Fruit fly (Drosophila melanogaster) whole organism, embryonic: ENCODE data around the gene CG9662.

ENCODE experiments used
- Adf1 ChIP-seq: fragments of 200-800 bp; sonication (Bioruptor generic); IDR thresholded peaks from 2 replicates; pipeline ENCODE4 v1.3.6; 2022; ENCODE audit warnings: missing biosample characterization, missing genetic modification characterization
- Asciz ChIP-seq: fragments of 200-800 bp; sonication (Bioruptor generic); optimal IDR thresholded peaks from 2 replicates; lab custom pipeline; 2017; ENCODE audit warnings: missing biosample characterization, mild to moderate bottlenecking, missing genetic modification characterization, missing genetic modification reagents
- B-H1 ChIP-seq: fragments of 200-800 bp; sonication (Bioruptor generic); IDR thresholded peaks from 3 replicates; pipeline ENCODE4 v1.3.6; 2022; ENCODE audit warnings: missing biosample characterization, missing genetic modification characterization
- Blimp-1 ChIP-seq: fragments of 200-800 bp; sonication (Bioruptor generic); optimal IDR thresholded peaks from 3 replicates; lab custom pipeline; 2018; ENCODE audit warnings: missing biosample characterization, missing genetic modification characterization, mild to moderate bottlenecking, moderate library complexity, missing genetic modification reagents
- CG11560 ChIP-seq: fragments of 200-800 bp; sonication (Bioruptor generic); IDR thresholded peaks from 3 replicates; pipeline ENCODE4 v1.3.6; 2022; ENCODE audit warnings: missing biosample characterization, missing genetic modification characterization
- CG1233 ChIP-seq: fragments of 200-800 bp; sonication (Bioruptor generic); optimal IDR thresholded peaks from 4 replicates; lab custom pipeline; 2018; ENCODE audit warnings: missing biosample characterization, mild to moderate bottlenecking, missing genetic modification characterization
- CG1602 ChIP-seq: fragments of 200-800 bp; sonication (Bioruptor generic); optimal IDR thresholded peaks from 3 replicates; lab custom pipeline; 2016; ENCODE audit warnings: missing biosample characterization, missing genetic modification characterization
- CG16863 ChIP-seq: fragments of 200-800 bp; sonication (Bioruptor generic); optimal IDR thresholded peaks from 3 replicates; lab custom pipeline; 2016; ENCODE audit warnings: missing biosample characterization, missing genetic modification characterization
- CG17802 ChIP-seq: fragments of 200-800 bp; sonication (Bioruptor generic); optimal IDR thresholded peaks from 2 replicates; lab custom pipeline; 2018; ENCODE audit warnings: missing biosample characterization, mild to moderate bottlenecking, missing genetic modification characterization, moderate library complexity
- CG17829 ChIP-seq: fragments of 200-800 bp; optimal IDR thresholded peaks from 2 replicates; lab custom pipeline; 2019; ENCODE audit warnings: missing biosample characterization, mild to moderate bottlenecking, missing genetic modification characterization, moderate library complexity
- CG18599 ChIP-seq: fragments of 200-800 bp; sonication (Bioruptor generic); optimal IDR thresholded peaks from 3 replicates; lab custom pipeline; 2017; ENCODE audit warnings: missing biosample characterization, missing genetic modification characterization, mild to moderate bottlenecking, moderate library complexity, missing genetic modification reagents
- CG2678 ChIP-seq: fragments of 200-800 bp; sonication (Bioruptor generic); optimal IDR thresholded peaks from 3 replicates; lab custom pipeline; 2019; ENCODE audit warnings: missing biosample characterization, mild to moderate bottlenecking, missing genetic modification characterization, moderate library complexity
- CG34376 ChIP-seq: fragments of 200-800 bp; sonication (Bioruptor generic); optimal IDR thresholded peaks from 2 replicates; lab custom pipeline; 2018; ENCODE audit warnings: missing biosample characterization, mild to moderate bottlenecking, missing genetic modification characterization
- CG5180 ChIP-seq: fragments of 200-800 bp; sonication (Bioruptor generic); optimal IDR thresholded peaks from 3 replicates; lab custom pipeline; 2017; ENCODE audit warnings: missing biosample characterization, missing genetic modification characterization, mild to moderate bottlenecking, moderate library complexity, missing genetic modification reagents
- CG6175 ChIP-seq: fragments of 200-800 bp; sonication (Bioruptor generic); IDR thresholded peaks from 3 replicates; pipeline ENCODE4 v1.3.6; 2022; ENCODE audit warnings: missing biosample characterization, missing genetic modification characterization
- CG6683 ChIP-seq: fragments of 200-800 bp; sonication (Bioruptor generic); optimal IDR thresholded peaks from 2 replicates; lab custom pipeline; 2017; ENCODE audit warnings: missing biosample characterization, mild to moderate bottlenecking, missing genetic modification characterization, missing genetic modification reagents
- CG7357 ChIP-seq: fragments of 200-800 bp; sonication (Bioruptor generic); IDR thresholded peaks from 3 replicates; pipeline ENCODE4 v1.3.6; 2022; ENCODE audit warnings: missing biosample characterization, missing genetic modification characterization
- CG7963 ChIP-seq: fragments of 200-800 bp; sonication (Bioruptor generic); IDR thresholded peaks from 3 replicates; pipeline ENCODE4 v1.3.6; 2022; ENCODE audit warnings: missing biosample characterization, missing genetic modification characterization; ENCODE audit not compliant: partially characterized antibody
- CG9215 ChIP-seq: fragments of 200-800 bp; sonication (Bioruptor generic); IDR thresholded peaks from 2 replicates; pipeline ENCODE4 v1.3.6; 2022; ENCODE audit warnings: missing biosample characterization, missing genetic modification characterization
- CHES-1-like ChIP-seq: fragments of 200-800 bp; sonication (Bioruptor generic); optimal IDR thresholded peaks from 2 replicates; lab custom pipeline; 2016; ENCODE audit warnings: missing biosample characterization, missing genetic modification characterization
- Dbx ChIP-seq: fragments of 200-800 bp; sonication (Bioruptor generic); IDR thresholded peaks from 3 replicates; pipeline ENCODE4 v1.3.6; 2022; ENCODE audit warnings: missing biosample characterization, missing genetic modification characterization
- Dref ChIP-seq: fragments of 200-800 bp; sonication (Bioruptor generic); IDR thresholded peaks from 2 replicates; pipeline ENCODE4 v1.3.6; 2022; ENCODE audit warnings: missing biosample characterization, missing genetic modification characterization
- Gug ChIP-seq: fragments of 200-800 bp; sonication (Bioruptor generic); IDR thresholded peaks from 4 replicates; pipeline ENCODE4 v1.3.6; 2022; ENCODE audit warnings: missing biosample characterization, missing genetic modification characterization
- HmgD ChIP-seq: fragments of 200-800 bp; sonication (Bioruptor generic); optimal IDR thresholded peaks from 3 replicates; lab custom pipeline; 2016; ENCODE audit warnings: missing biosample characterization, missing genetic modification characterization
- Jarid2 ChIP-seq: fragments of 200-800 bp; sonication (Bioruptor generic); optimal IDR thresholded peaks from 3 replicates; lab custom pipeline; 2017; ENCODE audit warnings: mild to moderate bottlenecking, missing biosample characterization, missing genetic modification reagents, missing genetic modification characterization
- Lpt ChIP-seq: fragments of >200 bp; optimal IDR thresholded peaks from 2 replicates; lab custom pipeline; 2018; ENCODE audit warnings: missing biosample characterization, missing genetic modification characterization
- Max ChIP-seq: fragments of 200-800 bp; sonication (Bioruptor generic); optimal IDR thresholded peaks from 2 replicates; lab custom pipeline; 2016; ENCODE audit warnings: missing biosample characterization, mild to moderate bottlenecking, missing genetic modification characterization
- Mes4 ChIP-seq: fragments of 200-800 bp; sonication (Bioruptor generic); optimal IDR thresholded peaks from 2 replicates; lab custom pipeline; 2016; ENCODE audit warnings: missing biosample characterization, missing genetic modification characterization
- NFAT ChIP-seq: fragments of 200-800 bp; sonication (Bioruptor generic); IDR thresholded peaks from 2 replicates; pipeline ENCODE4 v1.3.6; 2022; ENCODE audit warnings: missing biosample characterization, missing genetic modification characterization
- NK7.1 ChIP-seq: fragments of 200-800 bp; sonication (Bioruptor generic); optimal IDR thresholded peaks from 3 replicates; lab custom pipeline; 2016; ENCODE audit warnings: missing biosample characterization, missing genetic modification characterization
- ara ChIP-seq: fragments of 200-800 bp; sonication (Bioruptor generic); IDR thresholded peaks from 2 replicates; pipeline ENCODE4 v1.3.6; 2022; ENCODE audit warnings: missing biosample characterization, missing genetic modification characterization
- bab2 ChIP-seq: fragments of 200-800 bp; sonication (Bioruptor generic); optimal IDR thresholded peaks from 2 replicates; lab custom pipeline; 2016; ENCODE audit warnings: missing biosample characterization, missing genetic modification characterization
- cwo ChIP-seq: fragments of 200-800 bp; sonication (Bioruptor generic); optimal IDR thresholded peaks from 3 replicates; lab custom pipeline; 2017; ENCODE audit warnings: missing biosample characterization, missing genetic modification characterization, mild to moderate bottlenecking, moderate library complexity, missing genetic modification reagents
- dan ChIP-seq: fragments of 200-800 bp; sonication (Bioruptor generic); IDR thresholded peaks from 2 replicates; pipeline ENCODE4 v1.3.6; 2022; ENCODE audit warnings: missing biosample characterization, missing genetic modification characterization
- exex ChIP-seq: fragments of 200-800 bp; sonication (Bioruptor generic); optimal IDR thresholded peaks from 4 replicates; lab custom pipeline; 2018; ENCODE audit warnings: missing biosample characterization, mild to moderate bottlenecking, missing genetic modification characterization, moderate library complexity
- fd102C ChIP-seq: fragments of 200-800 bp; sonication (Bioruptor generic); optimal IDR thresholded peaks from 2 replicates; lab custom pipeline; 2018; ENCODE audit warnings: missing biosample characterization, mild to moderate bottlenecking, missing genetic modification characterization, moderate library complexity
- hth ChIP-seq: fragments of >200 bp; optimal IDR thresholded peaks from 2 replicates; lab custom pipeline; 2017; ENCODE audit warnings: inconsistent platforms
- inv ChIP-seq: fragments of 200-800 bp; sonication (Bioruptor generic); IDR thresholded peaks from 2 replicates; pipeline ENCODE4 v1.3.6; 2022; ENCODE audit warnings: missing biosample characterization, missing genetic modification characterization; ENCODE audit not compliant: partially characterized antibody
- kay ChIP-seq: fragments of 200-800 bp; sonication (Bioruptor generic); optimal IDR thresholded peaks from 2 replicates; lab custom pipeline; 2016; ENCODE audit warnings: missing biosample characterization, missing genetic modification characterization
- repo ChIP-seq: fragments of 200-800 bp; sonication (Bioruptor generic); optimal IDR thresholded peaks from 2 replicates; lab custom pipeline; 2016; ENCODE audit warnings: missing biosample characterization, missing genetic modification characterization
- run ChIP-seq: fragments of 200-800 bp; sonication (Bioruptor generic); optimal IDR thresholded peaks from 3 replicates; lab custom pipeline; 2018; ENCODE audit warnings: missing biosample characterization, mild to moderate bottlenecking, missing genetic modification characterization
- salm ChIP-seq: fragments of 200-800 bp; sonication (Bioruptor generic); optimal IDR thresholded peaks from 2 replicates; lab custom pipeline; 2018; ENCODE audit warnings: missing biosample characterization, mild to moderate bottlenecking, missing genetic modification characterization
- sima ChIP-seq: fragments of 200-800 bp; sonication (Bioruptor generic); optimal IDR thresholded peaks from 2 replicates; lab custom pipeline; 2016; ENCODE audit warnings: missing biosample characterization, missing genetic modification characterization
- tgo ChIP-seq: fragments of 200-800 bp; sonication (Bioruptor generic); IDR thresholded peaks from 3 replicates; pipeline ENCODE4 v1.3.6; 2022; ENCODE audit warnings: missing biosample characterization, missing genetic modification characterization
- zen2 ChIP-seq: fragments of 200-800 bp; sonication (Bioruptor generic); IDR thresholded peaks from 3 replicates; pipeline ENCODE4 v1.3.6; 2022; ENCODE audit warnings: missing biosample characterization, missing genetic modification characterization; ENCODE audit not compliant: partially characterized antibody

CG9662 gene

dm6 chr2L:3366043-3366679 lies 10.4 kb downstream of the CG9662 start (continued):
- no peak for TF ChIP-seq salm
- no peak for TF ChIP-seq CG7357 (GFP tag; lab: Robert Waterston, UW)
- TF ChIP-seq zen2 (GFP tag; lab: Robert Waterston, UW), result no peak
- TF ChIP-seq CG7963, result no peak
- TF ChIP-seq Jarid2 (GFP tag; lab: Kevin White, UChicago), result no peak
- TF ChIP-seq repo, result no peak
- no peak; the same call in 2 of the 3 replicates for TF ChIP-seq Dbx (GFP tag; lab: Robert Waterston, UW)
- no peak for TF ChIP-seq Gug (GFP tag; lab: Robert Waterston, UW)
- no peak for TF ChIP-seq CG6175 (GFP tag; lab: Robert Waterston, UW)
- no peak for TF ChIP-seq CG1233
- TF ChIP-seq tgo (GFP tag; lab: Robert Waterston, UW), result no peak
- no peak for TF ChIP-seq CG6683 (GFP tag; lab: Kevin White, UChicago)
- TF ChIP-seq Mes4 (GFP tag; lab: Kevin White, UChicago), result no peak
- TF ChIP-seq hth, result no peak
- TF ChIP-seq CG2678 (tag; lab: Kevin White, UChicago), result no peak
- peak; percentile 21; the same call in 1 of the 2 replicates for TF ChIP-seq Adf1 (GFP tag; lab: Robert Waterston, UW)
- TF ChIP-seq CG9215 (GFP tag; lab: Robert Waterston, UW), result no peak
- TF ChIP-seq CG17802 (tag; lab: Kevin White, UChicago), result no peak
- TF ChIP-seq sima, result no peak
- TF ChIP-seq kay (GFP tag; lab: Kevin White, UChicago), result no peak
- TF ChIP-seq ara (GFP tag; lab: Robert Waterston, UW), result no peak
- TF ChIP-seq Asciz (GFP tag; lab: Kevin White, UChicago), result no peak
- TF ChIP-seq dan (GFP tag; lab: Robert Waterston, UW), result no peak
- TF ChIP-seq Max (GFP tag; lab: Kevin White, UChicago), result no peak
- TF ChIP-seq Lpt, result no peak
- TF ChIP-seq CG11560 (tag; lab: Robert Waterston, UW), result no peak
- no peak for TF ChIP-seq HmgD (GFP tag; lab: Kevin White, UChicago)
- no peak for TF ChIP-seq Blimp-1 (GFP tag; lab: Kevin White, UChicago)
- TF ChIP-seq CG5180 (GFP tag; lab: Kevin White, UChicago), result peak; percentile 28
- peak; percentile 31 for TF ChIP-seq CG18599 (GFP tag; lab: Kevin White, UChicago)
- no peak for TF ChIP-seq CG16863 (GFP tag; lab: Kevin White, UChicago)
- TF ChIP-seq CG17829 (tag; lab: Kevin White, UChicago), result no peak
- no peak for TF ChIP-seq NK7.1
- TF ChIP-seq inv (GFP tag; lab: Robert Waterston, UW), result no peak
- no peak for TF ChIP-seq bab2 (GFP tag; lab: Kevin White, UChicago)
- TF ChIP-seq CHES-1-like (GFP tag; lab: Kevin White, UChicago), result no peak
- no peak for TF ChIP-seq B-H1 (GFP tag; lab: Robert Waterston, UW)
- TF ChIP-seq fd102C, result no peak
- no peak for TF ChIP-seq run (tag; lab: Kevin White, UChicago)
- TF ChIP-seq NFAT (GFP tag; lab: Robert Waterston, UW), result no peak
- TF ChIP-seq Dref (GFP tag; lab: Robert Waterston, UW), result no peak
- TF ChIP-seq, all 482 proteins: peak for 24

DNA sequence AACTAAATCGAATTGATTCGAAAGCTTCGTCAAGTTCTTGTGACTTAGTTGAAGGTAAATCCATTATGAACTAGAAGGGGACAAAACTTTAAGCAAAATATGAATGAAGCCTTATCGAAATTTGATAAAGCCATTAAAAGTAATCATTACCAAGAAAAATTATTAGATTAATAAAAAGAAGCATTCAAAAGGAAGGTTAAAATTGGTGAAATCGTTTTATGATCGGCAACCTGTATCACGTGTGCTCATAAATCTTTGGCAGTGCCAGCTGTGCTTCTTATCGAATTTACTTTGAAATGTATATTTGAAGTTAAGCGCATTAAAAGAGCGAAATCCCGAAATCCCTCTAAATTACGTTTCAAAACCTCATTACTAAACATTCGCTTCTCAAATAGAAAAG lies 14.7 kb downstream of the CG9662 start:
- TF ChIP-seq exex (tag; lab: Kevin White, UChicago), result peak; percentile 81
- TF ChIP-seq cwo (GFP tag; lab: Kevin White, UChicago), result peak; percentile 41
- no peak for TF ChIP-seq CG1602 (GFP tag; lab: Kevin White, UChicago)
- peak; percentile 49 for TF ChIP-seq CG34376 (GFP tag; lab: Kevin White, UChicago)
